Fruit fly (Drosophila melanogaster): ENCODE measurements around the gene CG18476.
A peak's percentile ranks its signal among the peaks of the same experiment; 100 is the strongest.

The CG18476 gene

dm6 chr3R:11694311-11695305 is 16.7 kb upstream of the CG18476 start, which contains the start of gene Fer3 (continued):
- TF ChIP-seq CG7357 (GFP tag; IDR thresholded peaks at IDR 0.05) (no peak), Blimp-1 (GFP tag; optimal IDR thresholded peaks at IDR 0.05) (no peak), Med (GFP tag) (peak; percentile 1), CHES-1-like (GFP tag; optimal IDR thresholded peaks at IDR 0.05) (no peak), CG5180 (GFP tag; optimal IDR thresholded peaks at IDR 0.05) (no peak), ttk (GFP tag; IDR thresholded peaks at IDR 0.05) (no peak), CG14014 (GFP tag; IDR thresholded peaks at IDR 0.05) (no peak), pita (GFP tag; optimal IDR thresholded peaks at IDR 0.05) (peak; percentile 77), Dp (GFP tag; optimal IDR thresholded peaks at IDR 0.05) (no peak), insv (GFP tag; optimal IDR thresholded peaks at IDR 0.05) (peak; percentile 71 to 96), CG4617 (GFP tag; optimal IDR thresholded peaks at IDR 0.05; ENCODE audit: borderline replicate concordance) (no peak), eve (GFP tag; optimal IDR thresholded peaks at IDR 0.05) (no peak), CG12391 (tag; optimal IDR thresholded peaks at IDR 0.05) (peak; percentile 39), CG1024 (GFP tag; IDR thresholded peaks at IDR 0.05) (no peak), Atf3 (GFP tag; optimal IDR thresholded peaks at IDR 0.05) (no peak), CG13894 (tag; optimal IDR thresholded peaks at IDR 0.05) (no peak), HLH3B (GFP tag; IDR thresholded peaks at IDR 0.05) (no peak), Meics (GFP tag; optimal IDR thresholded peaks at IDR 0.05) (peak; percentile 0), ERR (GFP tag; optimal IDR thresholded peaks at IDR 0.05) (no peak), Sox102F (GFP tag; optimal IDR thresholded peaks at IDR 0.05) (peak; percentile 15), CG9797 (GFP tag; optimal IDR thresholded peaks at IDR 0.05) (no peak), Asciz (GFP tag; optimal IDR thresholded peaks at IDR 0.05) (no peak), Spps (tag; optimal IDR thresholded peaks at IDR 0.05) (no peak), Hmr (GFP tag; optimal IDR thresholded peaks at IDR 0.05) (peak; percentile 28), aop (GFP tag; IDR thresholded peaks at IDR 0.05) (no peak), pnt (GFP tag; optimal IDR thresholded peaks at IDR 0.05) (no peak), CG3281 (GFP tag; optimal IDR thresholded peaks at IDR 0.05) (no peak), mirr (GFP tag; optimal IDR thresholded peaks at IDR 0.05) (no peak), MBD-R2 (GFP tag; IDR thresholded peaks at IDR 0.05) (no peak), bab2 (GFP tag; optimal IDR thresholded peaks at IDR 0.05) (no peak), pros (GFP tag; optimal IDR thresholded peaks at IDR 0.05) (no peak), unpg (GFP tag; optimal IDR thresholded peaks at IDR 0.05) (no peak), gsb-n (tag; optimal IDR thresholded peaks at IDR 0.05) (no peak), fru (optimal IDR thresholded peaks at IDR 0.05) (no peak), lilli (GFP tag; optimal IDR thresholded peaks at IDR 0.05) (no peak), row (GFP tag; IDR thresholded peaks at IDR 0.05) (peak; percentile 22; the same call in 1 of the 3 replicates), Dip2 (GFP tag; IDR thresholded peaks at IDR 0.05) (no peak), CG5953 (GFP tag; IDR thresholded peaks at IDR 0.05) (no peak), odd (GFP tag; optimal IDR thresholded peaks at IDR 0.05) (no peak), TFAM (GFP tag; optimal IDR thresholded peaks at IDR 0.05) (no peak), CG9817 (tag; optimal IDR thresholded peaks at IDR 0.05) (no peak), CG17361 (GFP tag; IDR thresholded peaks at IDR 0.05) (no peak), Trl (optimal IDR thresholded peaks at IDR 0.05) (peak in 1 of 2 experiments; percentile 21), Trl (GFP tag; optimal IDR thresholded peaks at IDR 0.05) (no peak), CG14965 (GFP tag; optimal IDR thresholded peaks at IDR 0.05; ENCODE audit: borderline replicate concordance) (no peak), CG18476 (GFP tag; optimal IDR thresholded peaks at IDR 0.05) (no peak), CG7556 (GFP tag; optimal IDR thresholded peaks at IDR 0.05) (peak; percentile 2), pan (optimal IDR thresholded peaks at IDR 0.05) (no peak), pan (GFP tag; optimal IDR thresholded peaks at IDR 0.05 in 1 of 2, IDR thresholded peaks at IDR 0.05 in 1 of 2) (no peak)
